Worm (Caenorhabditis elegans) whole organism, late embryonic: Measurements from ENCODE around the gene Y51H7C.1.

ENCODE experiments used
- che-1 ChIP-seq: sonication (generic microtip); optimal IDR thresholded peaks from 2 replicates; lab custom pipeline; 2016; ENCODE audit warnings: mild to moderate bottlenecking, missing genetic modification characterization, missing compliant biosample characterization
- nhr-11 ChIP-seq: fragments of 150-350 bp; optimal IDR thresholded peaks from 2 replicates; lab custom pipeline; 2014; ENCODE audit warnings: missing biosample characterization, missing genetic modification characterization
- pha-4 ChIP-seq: fragments of 150-350 bp; optimal IDR thresholded peaks from 2 replicates; lab custom pipeline; 2018; ENCODE audit warnings: missing biosample characterization, missing genetic modification reagents, missing genetic modification characterization

DNA sequence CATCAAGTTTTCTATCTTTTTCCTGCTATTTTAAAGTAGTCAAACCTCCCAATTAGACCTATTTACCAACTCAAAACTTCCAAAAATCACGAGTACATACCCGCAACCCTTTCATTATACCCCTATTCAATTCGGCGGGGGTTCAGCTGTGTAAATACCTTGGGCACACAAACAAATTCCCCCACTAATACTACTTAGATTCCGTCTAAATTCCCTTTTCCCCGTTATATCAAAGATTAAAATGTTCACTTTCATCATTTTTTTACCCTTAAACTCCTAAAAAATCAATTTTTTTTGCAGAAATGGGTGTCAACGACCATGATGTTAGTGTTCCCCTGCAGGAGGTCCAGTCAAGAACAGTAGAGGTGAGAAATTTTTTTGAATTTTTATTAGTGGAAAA is 36.7 kb downstream of the Y51H7C.1 start, which contains the start of gene fdgt-1:
- no peak for TF ChIP-seq nhr-11 (tag; lab: Kevin White, UChicago)
- no peak for TF ChIP-seq che-1 (tag; lab: Kevin White, UChicago)
- no peak for TF ChIP-seq pha-4
